Fruit fly (Drosophila melanogaster): ENCODE data around the gene CG3592.

DNA sequence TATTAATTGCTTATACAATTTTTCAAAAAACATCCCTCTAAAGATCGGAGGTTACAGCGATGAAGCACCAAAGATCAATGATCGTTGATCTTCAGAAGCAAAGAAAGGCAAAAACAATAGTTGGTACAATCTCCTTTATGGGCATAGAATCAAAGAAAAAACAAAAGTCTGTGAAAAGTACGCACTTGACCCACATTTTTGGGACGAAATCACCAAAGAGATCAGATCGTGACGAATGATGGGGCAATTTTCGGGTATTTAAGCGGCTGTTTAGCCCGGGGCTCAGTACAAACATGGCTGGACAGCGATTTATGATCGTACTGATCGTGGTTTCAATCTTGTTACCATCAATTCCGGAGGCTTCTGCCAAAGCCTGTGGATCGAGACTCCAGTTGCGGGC, 11.9 kb downstream of the CG3592 start, which contains the start of gene CG17959:
- TF ChIP-seq CG8478 (optimal IDR thresholded peaks at IDR 0.05): no peak
- TF ChIP-seq CTCF (optimal IDR thresholded peaks at IDR 0.05): no peak
